Fruit fly (Drosophila melanogaster) whole organism, wandering third instar larva: ENCODE results near the gene CG3734.

Experiments
- N ChIP-seq: fragments of >200 bp; optimal IDR thresholded peaks from 2 replicates; lab custom pipeline; 2018; ENCODE audit warnings: missing biosample characterization, missing external identifiers, missing genetic modification characterization
- h ChIP-seq: fragments of 200-800 bp; sonication (Bioruptor generic); optimal IDR thresholded peaks from 3 replicates; lab custom pipeline; 2016; ENCODE audit warnings: missing biosample characterization, mild to moderate bottlenecking, missing genetic modification characterization
- usp ChIP-seq: fragments of >200 bp; optimal IDR thresholded peaks from 2 replicates; lab custom pipeline; 2017; ENCODE audit warnings: missing biosample characterization, missing genetic modification characterization

- TF ChIP-seq usp (GFP tag; lab: Kevin White, UChicago), result no peak
- TF ChIP-seq N (GFP tag; lab: Kevin White, UChicago), result no peak
- TF ChIP-seq h, result no peak
Measured at dm6 chr3R:19370693-19371092, 17.0 kb upstream of the CG3734 start.
